Worm (Caenorhabditis elegans) whole organism, late embryonic: Measurements from ENCODE around the gene K06H7.7.

ENCODE experiments used
- C38D4.7 ChIP-seq: fragments of 200-800 bp; sonication (Bioruptor generic); optimal IDR thresholded peaks from 2 replicates; lab custom pipeline; 2018; ENCODE audit warnings: mild to moderate bottlenecking, missing genetic modification characterization, moderate library complexity, missing compliant biosample characterization
- ama-1 ChIP-seq: fragments of 150-350 bp; optimal IDR thresholded peaks from 2 replicates; lab custom pipeline; 2014
- ceh-30 ChIP-seq: fragments of 150-350 bp; optimal IDR thresholded peaks from 2 replicates; lab custom pipeline; 2014; ENCODE audit warnings: missing biosample characterization, missing genetic modification characterization
- dmd-4 ChIP-seq: sonication (generic microtip); optimal IDR thresholded peaks from 2 replicates; lab custom pipeline; 2016; ENCODE audit warnings: borderline replicate concordance, missing genetic modification characterization, missing compliant biosample characterization
- ets-4 ChIP-seq: sonication (generic microtip); optimal IDR thresholded peaks from 2 replicates; lab custom pipeline; 2016; ENCODE audit warnings: missing genetic modification characterization, missing compliant biosample characterization
- nfya-1 ChIP-seq: sonication (generic microtip); optimal IDR thresholded peaks from 2 replicates; lab custom pipeline; 2017; ENCODE audit warnings: missing genetic modification characterization, mild to moderate bottlenecking, missing compliant biosample characterization, antibody characterized with exemption, moderate library complexity
- nhr-11 ChIP-seq: fragments of 150-350 bp; optimal IDR thresholded peaks from 2 replicates; lab custom pipeline; 2014; ENCODE audit warnings: missing biosample characterization, missing genetic modification characterization
- pag-3 ChIP-seq: sonication (generic microtip); optimal IDR thresholded peaks from 2 replicates; lab custom pipeline; 2016; ENCODE audit warnings: missing compliant biosample characterization, missing genetic modification characterization, borderline replicate concordance
- pha-4 ChIP-seq: fragments of 150-350 bp; optimal IDR thresholded peaks from 2 replicates; lab custom pipeline; 2018; ENCODE audit warnings: missing biosample characterization, missing genetic modification reagents, missing genetic modification characterization
- sdc-2 ChIP-seq: sonication (generic microtip); optimal IDR thresholded peaks from 2 replicates; lab custom pipeline; 2016; ENCODE audit warnings: missing genotype, missing genetic modification characterization, missing compliant biosample characterization
- sox-4 ChIP-seq: sonication (generic microtip); optimal IDR thresholded peaks from 2 replicates; lab custom pipeline; 2017; ENCODE audit warnings: mild to moderate bottlenecking, missing genetic modification characterization, inconsistent platforms, missing compliant biosample characterization

DNA sequence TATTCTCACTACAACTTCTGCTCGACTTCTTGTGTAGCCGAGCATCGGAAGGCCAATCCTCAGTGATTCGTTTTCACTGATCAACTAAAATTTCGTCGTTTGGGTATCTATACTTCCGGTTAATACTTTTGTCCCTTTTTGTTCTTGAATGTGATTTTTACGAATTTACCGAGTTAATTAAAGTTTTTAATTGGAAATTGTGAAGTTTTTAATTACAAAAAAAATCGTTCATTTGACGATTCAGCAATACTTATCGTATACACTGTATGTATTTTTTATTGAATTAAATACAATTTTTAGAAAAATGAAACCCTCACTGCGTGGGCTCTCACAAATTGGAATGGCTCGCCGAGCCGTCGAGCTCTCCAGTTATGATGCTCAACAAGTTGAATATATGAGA is 6.1 kb upstream of the K06H7.7 start, which contains the start of gene idi-1:
- no peak for TF ChIP-seq ceh-30
- no peak for TF ChIP-seq ama-1
- TF ChIP-seq C38D4.7: no peak
- no peak for TF ChIP-seq pag-3 (tag; lab: Kevin White, UChicago)
- TF ChIP-seq nhr-11 (tag; lab: Kevin White, UChicago): no peak
- no peak for TF ChIP-seq sox-4 (tag; lab: Kevin White, UChicago)
- TF ChIP-seq dmd-4 (tag; lab: Kevin White, UChicago): no peak
- TF ChIP-seq pha-4 (tag; lab: Kevin White, UChicago): no peak
- TF ChIP-seq sdc-2: no peak
- TF ChIP-seq nfya-1 (tag; lab: Kevin White, UChicago): no peak
- TF ChIP-seq ets-4 (tag; lab: Kevin White, UChicago): no peak
